Worm (Caenorhabditis elegans): Measurements from ENCODE around the gene lmtr-2.

DNA sequence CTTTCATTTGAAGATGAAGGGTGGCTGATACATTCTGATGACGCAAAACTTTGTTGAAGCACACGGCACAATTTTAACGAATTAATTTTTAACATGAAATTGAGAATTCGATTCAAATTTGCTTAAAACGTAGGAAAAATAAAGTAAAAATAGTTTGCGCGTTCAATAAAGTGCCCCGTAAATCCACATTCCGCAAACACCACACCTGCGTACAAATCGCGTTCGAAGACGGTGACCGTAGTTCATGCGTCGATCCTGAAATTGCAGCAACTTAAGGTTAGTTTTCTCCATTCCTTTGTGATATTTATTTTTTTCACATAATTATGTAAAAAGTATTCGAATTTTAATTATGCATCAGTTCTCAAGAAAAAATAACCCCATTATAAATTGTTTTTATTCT is 13.8 kb upstream of the lmtr-2 start, which contains the start of gene F43H9.3:
- TF ChIP-seq med-1 (GFP tag; optimal IDR thresholded peaks at IDR 0.05; ENCODE audit: insufficient read depth) (no peak), ztf-23 (GFP tag; IDR thresholded peaks at IDR 0.05) (no peak), tab-1 (GFP tag; IDR thresholded peaks at IDR 0.05) (no peak), flt-1 (GFP tag; IDR thresholded peaks at IDR 0.05) (no peak)

All from whole organism, midembryonic.